Worm (Caenorhabditis elegans) whole organism, L1 larva: ENCODE data around the gene srb-12.

Source experiments
- dpl-1 ChIP-seq, 3 experiments: fragments of 150-350 bp in 2 of 3; sonication (generic microtip) in 1 of 3; optimal IDR thresholded peaks; 2 replicates each; lab custom pipeline; 2014 to 2017; ENCODE audit warnings: missing biosample characterization in 3 of 3, missing genetic modification characterization in 3 of 3, missing genetic modification reagents in 3 of 3
- fkh-10 ChIP-seq: sonication (generic microtip); optimal IDR thresholded peaks from 2 replicates; lab custom pipeline; 2017; ENCODE audit warnings: missing biosample characterization, missing genetic modification reagents, missing genetic modification characterization
- mep-1 ChIP-seq: fragments of 150-350 bp; optimal IDR thresholded peaks from 2 replicates; lab custom pipeline; 2014; ENCODE audit warnings: missing biosample characterization, missing genetic modification characterization
- snpc-4 ChIP-seq: fragments of 150-350 bp; optimal IDR thresholded peaks from 2 replicates; lab custom pipeline; 2014; ENCODE audit warnings: missing biosample characterization, missing genetic modification characterization
- snu-23 ChIP-seq: sonication (generic microtip); optimal IDR thresholded peaks from 2 replicates; lab custom pipeline; 2016; ENCODE audit warnings: missing genetic modification characterization, missing compliant biosample characterization

ce11 chrII:5130081-5130480, 24.4 kb downstream of the srb-12 start, which contains the start of gene lgc-56:
- TF ChIP-seq snpc-4 (no peak), mep-1 (no peak), dpl-1 (GFP tag; optimal IDR thresholded peaks at IDR 0.05; lab: Kevin White, UChicago) (no peak), fkh-10 (GFP tag; lab: Kevin White, UChicago) (no peak), snu-23 (no peak)
